Fruit fly (Drosophila melanogaster) whole organism, embryonic: ENCODE measurements around the gene Sap130.

ENCODE experiments used
- Ada2b ChIP-seq: fragments of 200-800 bp; sonication (Bioruptor generic); IDR thresholded peaks from 2 replicates; pipeline ENCODE4 v1.3.6; 2022; ENCODE audit warnings: missing biosample characterization, missing genetic modification characterization
- BtbVII ChIP-seq: fragments of 200-800 bp; sonication (Bioruptor generic); optimal IDR thresholded peaks from 3 replicates; lab custom pipeline; 2017; ENCODE audit warnings: missing biosample characterization, mild to moderate bottlenecking, missing genetic modification characterization
- CG10565 ChIP-seq: fragments of 200-800 bp; sonication (Bioruptor generic); optimal IDR thresholded peaks from 3 replicates; lab custom pipeline; 2016; ENCODE audit warnings: missing biosample characterization, mild to moderate bottlenecking, missing genetic modification characterization
- CG10959 ChIP-seq: fragments of 200-800 bp; sonication (Bioruptor generic); IDR thresholded peaks from 2 replicates; pipeline ENCODE4 v1.3.6; 2022; ENCODE audit warnings: missing biosample characterization, missing genetic modification characterization
- CG10979 ChIP-seq: fragments of 200-800 bp; sonication (Bioruptor generic); optimal IDR thresholded peaks from 2 replicates; lab custom pipeline; 2018; ENCODE audit warnings: missing biosample characterization, mild to moderate bottlenecking, missing genetic modification characterization, moderate library complexity
- CG11085 ChIP-seq: fragments of 200-800 bp; sonication (Bioruptor generic); IDR thresholded peaks from 2 replicates; pipeline ENCODE4 v1.3.6; 2022; ENCODE audit warnings: missing biosample characterization, missing genetic modification characterization
- CG11456 ChIP-seq: fragments of 200-800 bp; sonication (Bioruptor generic); IDR thresholded peaks from 3 replicates; pipeline ENCODE4 v1.3.6; 2022; ENCODE audit warnings: missing biosample characterization, missing genetic modification characterization
- CG1233 ChIP-seq: fragments of 200-800 bp; sonication (Bioruptor generic); optimal IDR thresholded peaks from 4 replicates; lab custom pipeline; 2018; ENCODE audit warnings: missing biosample characterization, mild to moderate bottlenecking, missing genetic modification characterization
- CG13287 ChIP-seq: fragments of 200-800 bp; sonication (Bioruptor generic); IDR thresholded peaks from 2 replicates; pipeline ENCODE4 v1.3.6; 2022; ENCODE audit warnings: missing biosample characterization, missing genetic modification characterization; ENCODE audit not compliant: partially characterized antibody
- CG13296 ChIP-seq: fragments of 200-800 bp; sonication (Bioruptor generic); optimal IDR thresholded peaks from 3 replicates; lab custom pipeline; 2018; ENCODE audit warnings: missing biosample characterization, mild to moderate bottlenecking, missing genetic modification characterization
- CG13424 ChIP-seq: fragments of 200-800 bp; sonication (Bioruptor generic); optimal IDR thresholded peaks from 2 replicates; lab custom pipeline; 2019; ENCODE audit warnings: missing biosample characterization, mild to moderate bottlenecking, missing genetic modification characterization, moderate library complexity
- CG13894 ChIP-seq: fragments of 200-800 bp; sonication (Bioruptor generic); optimal IDR thresholded peaks from 3 replicates; lab custom pipeline; 2018; ENCODE audit warnings: missing biosample characterization, mild to moderate bottlenecking, missing genetic modification characterization, moderate library complexity
- CG14667 ChIP-seq: fragments of 200-800 bp; sonication (Bioruptor generic); IDR thresholded peaks from 2 replicates; pipeline ENCODE4 v1.3.6; 2022; ENCODE audit warnings: missing biosample characterization, missing genetic modification characterization
- CG17328 ChIP-seq: fragments of 200-800 bp; sonication (Bioruptor generic); IDR thresholded peaks from 2 replicates; pipeline ENCODE4 v1.3.6; 2022; ENCODE audit warnings: missing biosample characterization, missing genetic modification characterization
- CG17359 ChIP-seq: fragments of 200-800 bp; sonication (Bioruptor generic); optimal IDR thresholded peaks from 3 replicates; lab custom pipeline; 2018; ENCODE audit warnings: missing biosample characterization, mild to moderate bottlenecking, missing genetic modification characterization, moderate library complexity
- CG17612 ChIP-seq: fragments of 200-800 bp; sonication (Bioruptor generic); IDR thresholded peaks from 2 replicates; pipeline ENCODE4 v1.3.6; 2022; ENCODE audit warnings: missing biosample characterization, missing genetic modification characterization
- CG17802 ChIP-seq: fragments of 200-800 bp; sonication (Bioruptor generic); optimal IDR thresholded peaks from 2 replicates; lab custom pipeline; 2018; ENCODE audit warnings: missing biosample characterization, mild to moderate bottlenecking, missing genetic modification characterization, moderate library complexity
- CG18764 ChIP-seq: fragments of 200-800 bp; sonication (Bioruptor generic); optimal IDR thresholded peaks from 3 replicates; lab custom pipeline; 2016; ENCODE audit warnings: missing biosample characterization, missing genetic modification characterization
- CG31441 ChIP-seq: fragments of 200-800 bp; sonication (Bioruptor generic); IDR thresholded peaks from 2 replicates; pipeline ENCODE4 v1.3.6; 2022; ENCODE audit warnings: missing biosample characterization, missing genetic modification characterization
- CG32767 ChIP-seq: fragments of 200-800 bp; sonication (Bioruptor generic); IDR thresholded peaks from 2 replicates; pipeline ENCODE4 v1.3.6; 2022; ENCODE audit warnings: missing biosample characterization, missing genetic modification characterization
- CG3726 ChIP-seq: fragments of 200-800 bp; sonication (Bioruptor generic); IDR thresholded peaks from 3 replicates; pipeline ENCODE4, ENCODE4 v1.3.6; 2022; ENCODE audit warnings: missing biosample characterization, missing genetic modification characterization
- CG3995 ChIP-seq: fragments of 200-800 bp; sonication (Bioruptor generic); optimal IDR thresholded peaks from 3 replicates; lab custom pipeline; 2016; ENCODE audit warnings: missing biosample characterization, missing genetic modification characterization
- CG4854 ChIP-seq: fragments of 200-800 bp; sonication (Bioruptor generic); optimal IDR thresholded peaks from 2 replicates; lab custom pipeline; 2016; ENCODE audit warnings: missing biosample characterization, missing genetic modification characterization, inconsistent platforms
- CG5180 ChIP-seq: fragments of 200-800 bp; sonication (Bioruptor generic); optimal IDR thresholded peaks from 3 replicates; lab custom pipeline; 2017; ENCODE audit warnings: missing biosample characterization, missing genetic modification characterization, mild to moderate bottlenecking, moderate library complexity, missing genetic modification reagents
- CG5953 ChIP-seq: fragments of 200-800 bp; sonication (Bioruptor generic); IDR thresholded peaks from 2 replicates; pipeline ENCODE4 v1.3.6; 2022; ENCODE audit warnings: missing biosample characterization, missing genetic modification characterization
- CG7372 ChIP-seq: fragments of 200-800 bp; sonication (Bioruptor generic); IDR thresholded peaks from 2 replicates; pipeline ENCODE4 v1.3.6; 2022; ENCODE audit warnings: missing biosample characterization, missing genetic modification characterization
- CG7745 ChIP-seq: fragments of 200-800 bp; sonication (Bioruptor generic); optimal IDR thresholded peaks from 2 replicates; lab custom pipeline; 2018; ENCODE audit warnings: missing biosample characterization, mild to moderate bottlenecking, missing genetic modification characterization, moderate library complexity
- CG8359 ChIP-seq: fragments of 200-800 bp; sonication (Bioruptor generic); optimal IDR thresholded peaks from 2 replicates; lab custom pipeline; 2017; ENCODE audit warnings: missing biosample characterization, mild to moderate bottlenecking, missing genetic modification characterization, borderline replicate concordance
- Dek ChIP-seq: fragments of 200-800 bp; sonication (Bioruptor generic); optimal IDR thresholded peaks from 3 replicates; lab custom pipeline; 2019; ENCODE audit warnings: missing biosample characterization, mild to moderate bottlenecking, missing genetic modification characterization, moderate library complexity
- HLH3B ChIP-seq: fragments of 200-800 bp; sonication (Bioruptor generic); IDR thresholded peaks from 2 replicates; pipeline ENCODE4 v1.3.6; 2022; ENCODE audit warnings: missing biosample characterization, missing genetic modification characterization
- Lim3 ChIP-seq: fragments of 200-800 bp; sonication (Bioruptor generic); IDR thresholded peaks from 2 replicates; pipeline ENCODE4 v1.3.6; 2022; ENCODE audit warnings: missing biosample characterization, missing genetic modification characterization
- MTF-1 ChIP-seq: fragments of 200-800 bp; sonication (Bioruptor generic); optimal IDR thresholded peaks from 2 replicates; lab custom pipeline; 2018; ENCODE audit warnings: missing biosample characterization, mild to moderate bottlenecking, missing genetic modification characterization, borderline replicate concordance
- NfI ChIP-seq: fragments of 200-800 bp; sonication (Bioruptor generic); optimal IDR thresholded peaks from 3 replicates; lab custom pipeline; 2018; ENCODE audit warnings: missing biosample characterization, mild to moderate bottlenecking, missing genetic modification characterization, moderate library complexity
- Pdp1 ChIP-seq, 2 experiments: fragments of 200-800 bp; sonication (Bioruptor generic); optimal IDR thresholded peaks; 3 replicates each; lab custom pipeline; 2016; ENCODE audit warnings: missing biosample characterization in 2 of 2, missing genetic modification characterization in 2 of 2, mild to moderate bottlenecking in 1 of 2, moderate library complexity in 1 of 2
- Ptx1 ChIP-seq: fragments of 200-800 bp; sonication (Bioruptor generic); IDR thresholded peaks from 2 replicates; pipeline ENCODE4 v1.3.6; 2022; ENCODE audit warnings: missing biosample characterization, missing genetic modification characterization
- Usf ChIP-seq: fragments of 200-800 bp; sonication (Bioruptor generic); optimal IDR thresholded peaks from 2 replicates; lab custom pipeline; 2017; ENCODE audit warnings: missing genotype, missing biosample characterization, missing genetic modification characterization
- btn ChIP-seq: fragments of 200-800 bp; sonication (Bioruptor generic); optimal IDR thresholded peaks from 2 replicates; lab custom pipeline; 2016; ENCODE audit warnings: missing biosample characterization, missing genetic modification characterization
- chinmo ChIP-seq: fragments of 200-800 bp; sonication (Bioruptor generic); IDR thresholded peaks from 4 replicates; pipeline ENCODE4 v1.3.6; 2022; ENCODE audit warnings: missing biosample characterization, missing genetic modification characterization; ENCODE audit not compliant: partially characterized antibody
- jing ChIP-seq: fragments of 200-800 bp; sonication (Bioruptor generic); optimal IDR thresholded peaks from 2 replicates; lab custom pipeline; 2018; ENCODE audit warnings: missing biosample characterization, mild to moderate bottlenecking, missing genetic modification characterization
- lov ChIP-seq, 2 experiments: fragments of 200-800 bp in 1 of 2; fragments of >200 bp in 1 of 2; sonication (Bioruptor generic) in 1 of 2; IDR thresholded peaks in 1 of 2; optimal IDR thresholded peaks in 1 of 2; 2 replicates in 1 of 2; 3 replicates in 1 of 2; pipeline versions ENCODE4 v1.3.6 to Lab custom; 2017 to 2022; ENCODE audit warnings: missing biosample characterization in 1 of 2, missing genetic modification characterization in 1 of 2
- onecut ChIP-seq: fragments of 200-800 bp; sonication (Bioruptor generic); IDR thresholded peaks from 2 replicates; pipeline ENCODE4 v1.3.6; 2022; ENCODE audit warnings: missing biosample characterization, missing genetic modification characterization
- salm ChIP-seq: fragments of 200-800 bp; sonication (Bioruptor generic); optimal IDR thresholded peaks from 2 replicates; lab custom pipeline; 2018; ENCODE audit warnings: missing biosample characterization, mild to moderate bottlenecking, missing genetic modification characterization
- schlank ChIP-seq: fragments of 200-800 bp; sonication (Bioruptor generic); optimal IDR thresholded peaks from 2 replicates; lab custom pipeline; 2018; ENCODE audit warnings: missing biosample characterization, mild to moderate bottlenecking, missing genetic modification characterization
- sima ChIP-seq: fragments of 200-800 bp; sonication (Bioruptor generic); optimal IDR thresholded peaks from 2 replicates; lab custom pipeline; 2016; ENCODE audit warnings: missing biosample characterization, missing genetic modification characterization
- sna ChIP-seq: fragments of 200-800 bp; sonication (Bioruptor generic); IDR thresholded peaks from 2 replicates; pipeline ENCODE4 v1.3.6; 2022; ENCODE audit warnings: missing biosample characterization, missing genetic modification characterization; ENCODE audit not compliant: partially characterized antibody
- tio ChIP-seq: fragments of 200-800 bp; sonication (Bioruptor generic); optimal IDR thresholded peaks from 2 replicates; lab custom pipeline; 2017; ENCODE audit warnings: missing biosample characterization, missing genetic modification characterization, inconsistent platforms
- tll ChIP-seq, 2 experiments: fragments of 200-800 bp in 1 of 2; fragments of >200 bp in 1 of 2; sonication (Bioruptor generic) in 1 of 2; optimal IDR thresholded peaks; 2 replicates each; lab custom pipeline; 2017 to 2019; ENCODE audit warnings: missing biosample characterization in 2 of 2, missing genetic modification characterization in 2 of 2, mild to moderate bottlenecking in 1 of 2, moderate library complexity in 1 of 2
- vfl ChIP-seq: fragments of 200-800 bp; sonication (Bioruptor generic); optimal IDR thresholded peaks from 2 replicates; lab custom pipeline; 2016; ENCODE audit warnings: missing biosample characterization, missing genetic modification characterization
- wdn ChIP-seq: fragments of 200-800 bp; sonication (Bioruptor generic); IDR thresholded peaks from 2 replicates; pipeline ENCODE4 v1.3.6; 2022; ENCODE audit warnings: missing biosample characterization, missing genetic modification characterization
- zen2 ChIP-seq: fragments of 200-800 bp; sonication (Bioruptor generic); IDR thresholded peaks from 3 replicates; pipeline ENCODE4 v1.3.6; 2022; ENCODE audit warnings: missing biosample characterization, missing genetic modification characterization; ENCODE audit not compliant: partially characterized antibody

Gene Sap130

dm6 chr3L:12849867-12850301 is 44.2 kb downstream of the Sap130 start, which contains the start of the genes CG10948 and Wbp2 (continued):
- no peak for TF ChIP-seq tll (GFP tag; optimal IDR thresholded peaks at IDR 0.05; lab: Kevin White, UChicago)
- no peak for TF ChIP-seq tio
- no peak for TF ChIP-seq HLH3B (GFP tag; lab: Robert Waterston, UW)
- no peak for TF ChIP-seq CG5953 (GFP tag; lab: Robert Waterston, UW)
- TF ChIP-seq CG7745 = no peak
- TF ChIP-seq CG18764 (GFP tag; lab: Kevin White, UChicago) = no peak
- TF ChIP-seq CG13296 (GFP tag; lab: Kevin White, UChicago) = peak; percentile 8
- TF ChIP-seq chinmo (GFP tag; lab: Robert Waterston, UW) = no peak
- no peak for TF ChIP-seq CG17328 (GFP tag; lab: Robert Waterston, UW)
- TF ChIP-seq Pdp1 (GFP tag; optimal IDR thresholded peaks at IDR 0.05; lab: Kevin White, UChicago) = peak in 1 of 2 experiments; percentile 71
- TF ChIP-seq CG10959 (GFP tag; lab: Robert Waterston, UW) = no peak
- no peak for TF ChIP-seq NfI (GFP tag; lab: Kevin White, UChicago)
- peak; percentile 77 for TF ChIP-seq CG13287 (GFP tag; lab: Robert Waterston, UW)
- no peak for TF ChIP-seq Usf (GFP tag; lab: Kevin White, UChicago)
- TF ChIP-seq Dek = no peak
- TF ChIP-seq Lim3 (GFP tag; lab: Robert Waterston, UW) = no peak
- TF ChIP-seq CG17359 (tag; lab: Kevin White, UChicago) = no peak
- TF ChIP-seq CG17612 (GFP tag; lab: Robert Waterston, UW) = no peak
- TF ChIP-seq vfl = no peak
- TF ChIP-seq zen2 = no peak; the same call in 1 of the 3 replicates
- TF ChIP-seq CG3726 (GFP tag; lab: Robert Waterston, UW) = no peak
- no peak for TF ChIP-seq salm
- TF ChIP-seq CG13894 (tag; lab: Kevin White, UChicago) = no peak
- no peak for TF ChIP-seq CG7372 (GFP tag; lab: Robert Waterston, UW)
- no peak for TF ChIP-seq schlank
- no peak for TF ChIP-seq CG4854 (GFP tag; lab: Kevin White, UChicago)
- no peak for TF ChIP-seq wdn (GFP tag; lab: Robert Waterston, UW)
- no peak for TF ChIP-seq onecut (GFP tag; lab: Robert Waterston, UW)
- TF ChIP-seq CG3995 (GFP tag; lab: Kevin White, UChicago) = no peak
- no peak for TF ChIP-seq Ada2b (GFP tag; lab: Robert Waterston, UW)
- peak; percentile 22 for TF ChIP-seq CG10979
- no peak for TF ChIP-seq CG11085 (GFP tag; lab: Robert Waterston, UW)
- TF ChIP-seq CG8359 = no peak
- no peak for TF ChIP-seq MTF-1 (GFP tag; lab: Kevin White, UChicago)
- TF ChIP-seq CG1233 (GFP tag; lab: Kevin White, UChicago) = no peak
- no peak for TF ChIP-seq sna (GFP tag; lab: Robert Waterston, UW)
- TF ChIP-seq CG10565 = no peak
- no peak for TF ChIP-seq CG13424
- TF ChIP-seq CG17802 (tag; lab: Kevin White, UChicago) = no peak
- TF ChIP-seq CG5180 (GFP tag; lab: Kevin White, UChicago) = no peak
- no peak for TF ChIP-seq Ptx1 (GFP tag; lab: Robert Waterston, UW)
- TF ChIP-seq CG11456 = no peak
- no peak for TF ChIP-seq jing (GFP tag; lab: Kevin White, UChicago)
- no peak for TF ChIP-seq CG31441
- no peak for TF ChIP-seq CG14667 (GFP tag; lab: Robert Waterston, UW)
- no peak for TF ChIP-seq CG32767 (GFP tag; lab: Robert Waterston, UW)
- peak; percentile 54 for TF ChIP-seq BtbVII (GFP tag; lab: Kevin White, UChicago)
- TF ChIP-seq sima (GFP tag; lab: Kevin White, UChicago) = no peak
- TF ChIP-seq lov (optimal IDR thresholded peaks at IDR 0.05; lab: Kevin White, UChicago) = no peak
- no peak for TF ChIP-seq lov (GFP tag; IDR thresholded peaks at IDR 0.05; lab: Robert Waterston, UW)
- TF ChIP-seq btn = no peak
